Worm (Caenorhabditis elegans) whole organism, L4 larva: ENCODE measurements around the gene C18E9.8.

Experiments used
- Y5F2A.4 ChIP-seq: fragments of 200-800 bp; sonication (Bioruptor generic); optimal IDR thresholded peaks from 2 replicates; lab custom pipeline; 2018; ENCODE audit warnings: mild to moderate bottlenecking, missing genetic modification characterization, missing compliant biosample characterization
- ama-1 ChIP-seq: fragments of 150-350 bp; optimal IDR thresholded peaks from 2 replicates; lab custom pipeline; 2014; ENCODE audit warnings: inconsistent platforms, mixed read lengths
- daf-19 ChIP-seq: fragments of 200-800 bp; sonication (Bioruptor generic); conservative IDR thresholded peaks from 2 replicates; pipeline ENCODE4 v1.3.6; 2022; ENCODE audit warnings: missing genetic modification characterization, missing compliant biosample characterization
- dmd-6 ChIP-seq: fragments of 200-800 bp; sonication (Bioruptor generic); IDR thresholded peaks from 2 replicates; pipeline ENCODE4 v1.3.6; 2022; ENCODE audit warnings: missing genetic modification reagents, missing genetic modification characterization, missing compliant biosample characterization
- dve-1 ChIP-seq: sonication (generic microtip); optimal IDR thresholded peaks from 2 replicates; lab custom pipeline; 2017; ENCODE audit warnings: antibody characterized with exemption, mild to moderate bottlenecking, missing genetic modification characterization, missing compliant biosample characterization; ENCODE audit not compliant: insufficient read depth
- hmg-1.1 ChIP-seq: fragments of 200-800 bp; sonication (Bioruptor generic); IDR thresholded peaks from 2 replicates; pipeline ENCODE4 v1.3.6; 2022; ENCODE audit warnings: missing genetic modification reagents, missing genetic modification characterization, missing compliant biosample characterization
- unc-130 ChIP-seq: sonication (generic microtip); optimal IDR thresholded peaks from 2 replicates; lab custom pipeline; 2016; ENCODE audit warnings: missing genetic modification reagents, missing genetic modification characterization, missing compliant biosample characterization

ce11 chrII:8945167-8945566 is 42.7 kb downstream of the C18E9.8 start:
- TF ChIP-seq unc-130 (GFP tag; lab: Kevin White, UChicago) (no peak), Y5F2A.4 (GFP tag; lab: Kevin White, UChicago) (no peak), ama-1 (lab: Kevin White, UChicago) (no peak), dmd-6 (GFP tag; lab: Robert Waterston, UW) (no peak), hmg-1.1 (GFP tag; lab: Robert Waterston, UW) (no peak), daf-19 (GFP tag; lab: Robert Waterston, UW) (no peak), dve-1 (tag; lab: Kevin White, UChicago) (no peak)
